Worm (Caenorhabditis elegans) whole organism, young adult: ENCODE results near the gene nhr-105.
A peak's percentile ranks its signal among the peaks of the same experiment; 100 is the strongest.

Source experiments
- Y53F4B.3 ChIP-seq: fragments of 200-800 bp; sonication (Bioruptor generic); IDR thresholded peaks from 2 replicates; pipeline ENCODE4 v1.3.6; 2022; ENCODE audit warnings: missing genetic modification reagents, missing genetic modification characterization, missing compliant biosample characterization
- Y56A3A.18 ChIP-seq: fragments of 200-800 bp; sonication (Bioruptor generic); IDR thresholded peaks from 2 replicates; pipeline ENCODE4 v1.3.6; 2022; ENCODE audit warnings: missing genetic modification reagents, missing genetic modification characterization, missing compliant biosample characterization
- akir-1 ChIP-seq: fragments of 200-800 bp; sonication (Bioruptor generic); optimal IDR thresholded peaks from 2 replicates; lab custom pipeline; 2018; ENCODE audit warnings: mild to moderate bottlenecking, missing genetic modification characterization, moderate library complexity, missing compliant biosample characterization
- ccch-3 ChIP-seq: fragments of 200-800 bp; sonication (Bioruptor generic); optimal IDR thresholded peaks from 2 replicates; lab custom pipeline; 2018; ENCODE audit warnings: mild to moderate bottlenecking, missing genetic modification characterization, missing compliant biosample characterization
- dpl-1 ChIP-seq: fragments of 150-350 bp; optimal IDR thresholded peaks from 2 replicates; lab custom pipeline; 2014; ENCODE audit warnings: missing biosample characterization, missing genetic modification reagents, missing genetic modification characterization
- hmg-1.2 ChIP-seq: fragments of 200-800 bp; sonication (Bioruptor generic); IDR thresholded peaks from 2 replicates; pipeline ENCODE4 v1.3.6; 2022; ENCODE audit warnings: missing genetic modification reagents, missing genetic modification characterization, missing compliant biosample characterization
- nhr-80 ChIP-seq: sonication (generic microtip); optimal IDR thresholded peaks from 2 replicates; lab custom pipeline; 2016; ENCODE audit warnings: missing genetic modification characterization, missing compliant biosample characterization
- zfh-2 ChIP-seq: fragments of 200-800 bp; sonication (Bioruptor generic); conservative IDR thresholded peaks from 2 replicates; pipeline ENCODE4 v1.3.6; 2022; ENCODE audit warnings: missing genetic modification reagents, missing genetic modification characterization, missing compliant biosample characterization

nhr-105 gene

DNA sequence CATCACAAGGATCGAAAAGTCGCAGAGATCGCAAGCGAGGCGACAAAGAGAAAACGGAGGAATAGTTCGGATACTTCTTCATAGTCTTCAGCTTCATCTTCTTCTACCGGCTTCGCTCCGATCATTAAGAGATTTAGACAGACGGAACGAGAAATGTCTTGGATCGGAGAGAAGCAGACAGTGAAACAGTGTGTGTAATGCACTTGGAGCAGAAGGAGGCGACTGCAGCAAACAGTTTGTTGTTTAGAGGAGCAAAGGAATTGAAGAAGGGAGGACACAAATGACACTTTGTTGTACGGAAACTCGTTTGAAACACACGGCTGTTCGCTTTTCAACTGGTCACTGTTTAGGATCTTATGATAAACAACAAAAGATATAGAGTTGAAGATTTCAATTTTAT, 49.4 kb downstream of the nhr-105 start:
- no peak for TF ChIP-seq dpl-1 (GFP tag; lab: Kevin White, UChicago)
- TF ChIP-seq hmg-1.2 (GFP tag; lab: Robert Waterston, UW) = peak; percentile 48; the same call in 1 of the 2 replicates
- no peak for TF ChIP-seq Y56A3A.18 (GFP tag; lab: Robert Waterston, UW)
- TF ChIP-seq akir-1 (GFP tag; lab: Kevin White, UChicago) = no peak
- no peak for TF ChIP-seq Y53F4B.3 (GFP tag; lab: Robert Waterston, UW)
- no peak for TF ChIP-seq zfh-2 (GFP tag; lab: Robert Waterston, UW)
- no peak for TF ChIP-seq ccch-3 (GFP tag; lab: Kevin White, UChicago)
- peak; percentile 24 for TF ChIP-seq nhr-80 (tag; lab: Kevin White, UChicago)
